Worm (Caenorhabditis elegans): Measurements from ENCODE around the gene tag-278.

- TF ChIP-seq snpc-4 (tag; optimal IDR thresholded peaks at IDR 0.05): no peak
- TF ChIP-seq nhr-12 (tag; optimal IDR thresholded peaks at IDR 0.05): no peak
- TF ChIP-seq mep-1 (tag; optimal IDR thresholded peaks at IDR 0.05): no peak
- TF ChIP-seq blmp-1 (tag; optimal IDR thresholded peaks at IDR 0.05): no peak
- TF ChIP-seq sem-2 (GFP tag; optimal IDR thresholded peaks at IDR 0.05): no peak
- TF ChIP-seq lin-13 (tag; optimal IDR thresholded peaks at IDR 0.05): no peak
- no peak for TF ChIP-seq flh-1 (GFP tag; optimal IDR thresholded peaks at IDR 0.05)
- TF ChIP-seq unc-62 (GFP tag; optimal IDR thresholded peaks at IDR 0.05): no peak
- no peak for TF ChIP-seq elt-3 (tag; optimal IDR thresholded peaks at IDR 0.05)
- no peak for TF ChIP-seq ham-2 (GFP tag; optimal IDR thresholded peaks at IDR 0.05)
- no peak for TF ChIP-seq ceh-39 (tag; optimal IDR thresholded peaks at IDR 0.05)
- no peak for TF ChIP-seq nhr-237 (tag; optimal IDR thresholded peaks at IDR 0.05)
- TF ChIP-seq unc-39 (tag; optimal IDR thresholded peaks at IDR 0.05): no peak
- TF ChIP-seq sptf-1 (tag; optimal IDR thresholded peaks at IDR 0.05): no peak
These were observed 29.8 kb downstream of the tag-278 start, which contains the start of gene R11G1.1 for ce11 chrX:3659192-3659591.

Data from whole organism, mixed stage, embryonic.